Worm (Caenorhabditis elegans) whole organism, L2 larva: ENCODE measurements around the gene mrpl-50.

Source experiments
- F13H6.1 ChIP-seq: sonication (generic microtip); optimal IDR thresholded peaks from 2 replicates; lab custom pipeline; 2016; ENCODE audit warnings: missing genetic modification characterization, missing compliant biosample characterization
- aly-2 ChIP-seq: fragments of 150-350 bp; optimal IDR thresholded peaks from 2 replicates; lab custom pipeline; 2014; ENCODE audit warnings: missing biosample characterization, missing genetic modification characterization
- blmp-1 ChIP-seq: sonication (generic microtip); optimal IDR thresholded peaks from 2 replicates; lab custom pipeline; 2017; ENCODE audit warnings: missing genetic modification characterization, mild to moderate bottlenecking, missing compliant biosample characterization, antibody characterized with exemption, moderate library complexity; ENCODE audit not compliant: insufficient read depth
- crh-2 ChIP-seq: sonication (generic microtip); optimal IDR thresholded peaks from 2 replicates; lab custom pipeline; 2017; ENCODE audit warnings: missing biosample characterization, missing genetic modification characterization
- elt-3 ChIP-seq: sonication (generic microtip); optimal IDR thresholded peaks from 2 replicates; lab custom pipeline; 2017; ENCODE audit warnings: missing biosample characterization, missing genetic modification characterization
- nhr-10 ChIP-seq: sonication (generic microtip); optimal IDR thresholded peaks from 2 replicates; lab custom pipeline; 2017; ENCODE audit warnings: missing biosample characterization, missing genetic modification characterization
- nhr-12 ChIP-seq: fragments of 150-350 bp; optimal IDR thresholded peaks from 2 replicates; lab custom pipeline; 2014; ENCODE audit warnings: missing biosample characterization, missing genetic modification characterization
- nhr-25 ChIP-seq: fragments of 150-350 bp; sonication (generic microtip); optimal IDR thresholded peaks from 3 replicates; lab custom pipeline; 2014; ENCODE audit warnings: missing biosample characterization, missing genetic modification characterization
- peb-1 ChIP-seq: fragments of 150-350 bp; optimal IDR thresholded peaks from 2 replicates; lab custom pipeline; 2014; ENCODE audit warnings: missing biosample characterization, missing genetic modification characterization
- skn-1 ChIP-seq: sonication (generic microtip); optimal IDR thresholded peaks from 2 replicates; lab custom pipeline; 2017; ENCODE audit warnings: missing biosample characterization, missing genetic modification characterization
- zag-1 ChIP-seq: fragments of 150-350 bp; optimal IDR thresholded peaks from 2 replicates; lab custom pipeline; 2014; ENCODE audit warnings: missing biosample characterization, missing genetic modification characterization
- ztf-1 ChIP-seq: fragments of 200-800 bp; sonication (Bioruptor generic); conservative IDR thresholded peaks from 2 replicates; pipeline ENCODE4 v1.3.6; 2022; ENCODE audit warnings: missing genetic modification characterization, missing compliant biosample characterization

DNA sequence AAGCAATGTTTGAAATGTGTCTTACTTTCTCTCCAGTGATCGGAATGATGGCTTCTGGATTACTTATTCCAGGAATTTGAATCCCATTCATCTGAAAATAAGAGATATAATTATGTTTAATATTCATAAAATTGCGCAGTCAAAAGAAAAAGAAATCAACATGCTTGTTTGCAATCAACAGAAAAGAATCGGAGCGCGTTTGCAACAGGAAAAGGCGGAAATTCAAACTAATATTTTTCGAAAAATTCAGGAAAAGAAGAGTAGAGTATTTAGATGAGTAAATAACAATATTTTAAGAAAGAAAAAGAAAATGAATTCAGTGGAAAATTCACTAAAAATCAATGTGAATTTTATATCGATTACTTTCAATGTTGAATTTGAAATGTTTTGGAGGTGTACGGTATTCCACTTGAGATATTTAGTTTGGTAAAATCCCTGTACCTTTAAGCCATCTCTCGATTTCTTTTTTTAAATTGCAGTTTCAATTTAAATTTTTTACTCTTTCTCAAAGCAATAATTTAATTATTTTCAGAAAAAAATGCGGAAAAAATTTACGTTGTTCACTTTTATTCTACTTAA is 10.8 kb downstream of the mrpl-50 start, which contains the start of the genes set-17 and T21B10.4:
- peak; percentile 2 for TF ChIP-seq crh-2 (tag; lab: Kevin White, UChicago)
- no peak for TF ChIP-seq nhr-10 (tag; lab: Kevin White, UChicago)
- TF ChIP-seq nhr-25 (tag; lab: Kevin White, UChicago) = no peak
- TF ChIP-seq elt-3 = no peak
- TF ChIP-seq zag-1 (tag; lab: Kevin White, UChicago) = no peak
- TF ChIP-seq F13H6.1 (tag; lab: Kevin White, UChicago) = no peak
- TF ChIP-seq blmp-1 = no peak
- TF ChIP-seq ztf-1 = no peak
- TF ChIP-seq skn-1 (tag; lab: Kevin White, UChicago) = no peak
- TF ChIP-seq nhr-12 (tag; lab: Kevin White, UChicago) = no peak
- TF ChIP-seq peb-1 (tag; lab: Kevin White, UChicago) = no peak
- TF ChIP-seq aly-2 = no peak
